Fruit fly (Drosophila melanogaster): ENCODE results near the gene CG3407.

The CG3407 gene

dm6 chr2L:3772937-3773623, 40.1 kb downstream of the CG3407 start (continued):
- no peak for TF ChIP-seq CG9215 (GFP tag; IDR thresholded peaks at IDR 0.05)
- TF ChIP-seq Abd-B (GFP tag; optimal IDR thresholded peaks at IDR 0.05): no peak
- peak; percentile 80 for TF ChIP-seq CG4360 (GFP tag; IDR thresholded peaks at IDR 0.05)
- TF ChIP-seq sens (GFP tag): peak; percentile 88
- TF ChIP-seq CG3838 (GFP tag; optimal IDR thresholded peaks at IDR 0.05): no peak
- no peak for TF ChIP-seq p53 (GFP tag; optimal IDR thresholded peaks at IDR 0.05)
- no peak for TF ChIP-seq bab2 (GFP tag; optimal IDR thresholded peaks at IDR 0.05)
- peak; percentile 34 for TF ChIP-seq ind (GFP tag; optimal IDR thresholded peaks at IDR 0.05)
- TF ChIP-seq D19B (GFP tag; optimal IDR thresholded peaks at IDR 0.05): peak; percentile 25
- no peak for TF ChIP-seq cas (GFP tag; IDR thresholded peaks at IDR 0.05)
- peak; percentile 40 for TF ChIP-seq CG10431 (GFP tag; optimal IDR thresholded peaks at IDR 0.05)
- no peak for TF ChIP-seq da (GFP tag; optimal IDR thresholded peaks at IDR 0.05)
- peak; percentile 27; the same call in 1 of the 3 replicates for TF ChIP-seq croc (GFP tag; conservative IDR thresholded peaks at IDR 0.05)
- TF ChIP-seq Taf1 (GFP tag; IDR thresholded peaks at IDR 0.05): no peak
- no peak for TF ChIP-seq Kr (GFP tag; optimal IDR thresholded peaks at IDR 0.05)
- peak; percentile 55 for TF ChIP-seq CG1602 (GFP tag; optimal IDR thresholded peaks at IDR 0.05)
- no peak for TF ChIP-seq CG10274 (GFP tag; optimal IDR thresholded peaks at IDR 0.05)
- TF ChIP-seq stwl (tag; optimal IDR thresholded peaks at IDR 0.05): no peak
- TF ChIP-seq odd (GFP tag; optimal IDR thresholded peaks at IDR 0.05): peak; percentile 78
- TF ChIP-seq Hr78 (GFP tag; optimal IDR thresholded peaks at IDR 0.05): peak in 1 of 2 experiments; percentile 48
- TF ChIP-seq CG4617 (GFP tag; optimal IDR thresholded peaks at IDR 0.05; ENCODE audit: borderline replicate concordance): no peak
- TF ChIP-seq oc (tag; optimal IDR thresholded peaks at IDR 0.05): no peak
- TF ChIP-seq gfzf (GFP tag; optimal IDR thresholded peaks at IDR 0.05): no peak
- peak; percentile 0 for TF ChIP-seq Bteb2 (GFP tag; optimal IDR thresholded peaks at IDR 0.05)
- TF ChIP-seq Fer1 (GFP tag; optimal IDR thresholded peaks at IDR 0.05): peak; percentile 64
- peak; percentile 52 for TF ChIP-seq CG6254 (GFP tag; optimal IDR thresholded peaks at IDR 0.05)
- TF ChIP-seq CG17912 (GFP tag; optimal IDR thresholded peaks at IDR 0.05): no peak
- TF ChIP-seq hth (optimal IDR thresholded peaks at IDR 0.05): no peak
- no peak for TF ChIP-seq CG11085 (GFP tag; IDR thresholded peaks at IDR 0.05)
- TF ChIP-seq CG3726 (GFP tag; IDR thresholded peaks at IDR 0.05): no peak
- TF ChIP-seq mld (GFP tag; IDR thresholded peaks at IDR 0.05; ENCODE audit: partially characterized antibody): no peak
- TF ChIP-seq Dip3 (GFP tag; optimal IDR thresholded peaks at IDR 0.05): no peak
- no peak for TF ChIP-seq amos (GFP tag; IDR thresholded peaks at IDR 0.05; ENCODE audit: partially characterized antibody)
- TF ChIP-seq CG14710 (tag; optimal IDR thresholded peaks at IDR 0.05): peak; percentile 71
- no peak for TF ChIP-seq Ets97D (GFP tag; optimal IDR thresholded peaks at IDR 0.05)
- TF ChIP-seq jigr1 (GFP tag; IDR thresholded peaks at IDR 0.05): no peak
- TF ChIP-seq nerfin-1 (tag; optimal IDR thresholded peaks at IDR 0.05): peak; percentile 49
- TF ChIP-seq CG16815 (GFP tag; optimal IDR thresholded peaks at IDR 0.05): peak; percentile 46
- no peak for TF ChIP-seq CG13624 (GFP tag; optimal IDR thresholded peaks at IDR 0.05)
- TF ChIP-seq CG7987 (GFP tag; optimal IDR thresholded peaks at IDR 0.05): no peak
- peak; percentile 52; the same call in 2 of the 3 replicates for TF ChIP-seq tgo (GFP tag; IDR thresholded peaks at IDR 0.05)
- peak; percentile 53 for TF ChIP-seq BtbVII (GFP tag; optimal IDR thresholded peaks at IDR 0.05)
- TF ChIP-seq Hsf (GFP tag; optimal IDR thresholded peaks at IDR 0.05): peak; percentile 33
- no peak for TF ChIP-seq Lim3 (GFP tag; IDR thresholded peaks at IDR 0.05)
- no peak for TF ChIP-seq CG17186 (GFP tag; optimal IDR thresholded peaks at IDR 0.05)
- TF ChIP-seq fru (optimal IDR thresholded peaks at IDR 0.05): no peak
- TF ChIP-seq Ssrp (tag; optimal IDR thresholded peaks at IDR 0.05): peak; percentile 65
- TF ChIP-seq ab (GFP tag; optimal IDR thresholded peaks at IDR 0.05): no peak
- TF ChIP-seq onecut (GFP tag; IDR thresholded peaks at IDR 0.05): 0 out of 2 replicates have a peak, but pooled peaks have one; percentile 18
- no peak for TF ChIP-seq ken (GFP tag; IDR thresholded peaks at IDR 0.05)
- TF ChIP-seq tin (GFP tag; optimal IDR thresholded peaks at IDR 0.05): no peak

Data from whole organism, embryonic.